Fruit fly (Drosophila melanogaster) whole organism, embryonic: ENCODE data around the gene NELF-B.

Experiments used
- Atf3 ChIP-seq: fragments of 200-800 bp; sonication (Bioruptor generic); optimal IDR thresholded peaks from 3 replicates; lab custom pipeline; 2016; ENCODE audit warnings: missing biosample characterization, missing genetic modification characterization
- B-H2 ChIP-seq: fragments of 200-800 bp; sonication (Bioruptor generic); optimal IDR thresholded peaks from 2 replicates; lab custom pipeline; 2018; ENCODE audit warnings: missing biosample characterization, mild to moderate bottlenecking, missing genetic modification characterization
- CG11695 ChIP-seq: fragments of 200-800 bp; sonication (Bioruptor generic); IDR thresholded peaks from 3 replicates; pipeline ENCODE4 v1.3.6; 2022; ENCODE audit warnings: missing biosample characterization, missing genetic modification characterization
- CG13775 ChIP-seq: fragments of 200-800 bp; sonication (Bioruptor generic); optimal IDR thresholded peaks from 3 replicates; lab custom pipeline; 2017; ENCODE audit warnings: missing biosample characterization, mild to moderate bottlenecking, missing genetic modification characterization
- CG14710 ChIP-seq: fragments of 200-800 bp; sonication (Bioruptor generic); optimal IDR thresholded peaks from 3 replicates; lab custom pipeline; 2019; ENCODE audit warnings: missing biosample characterization, mild to moderate bottlenecking, missing genetic modification characterization, moderate library complexity
- CG15601 ChIP-seq: fragments of 200-800 bp; sonication (Bioruptor generic); optimal IDR thresholded peaks from 3 replicates; lab custom pipeline; 2019; ENCODE audit warnings: missing biosample characterization, mild to moderate bottlenecking, missing genetic modification characterization, moderate library complexity
- CG17186 ChIP-seq: fragments of 200-800 bp; sonication (Bioruptor generic); optimal IDR thresholded peaks from 3 replicates; lab custom pipeline; 2017; ENCODE audit warnings: missing biosample characterization, missing genetic modification reagents, missing genetic modification characterization
- CG18599 ChIP-seq: fragments of 200-800 bp; sonication (Bioruptor generic); optimal IDR thresholded peaks from 3 replicates; lab custom pipeline; 2017; ENCODE audit warnings: missing biosample characterization, missing genetic modification characterization, mild to moderate bottlenecking, moderate library complexity, missing genetic modification reagents
- CG2129 ChIP-seq: fragments of 200-800 bp; sonication (Bioruptor generic); IDR thresholded peaks from 2 replicates; pipeline ENCODE4 v1.3.6; 2022; ENCODE audit warnings: missing biosample characterization, missing genetic modification characterization; ENCODE audit not compliant: partially characterized antibody
- CG30020 ChIP-seq: fragments of 200-800 bp; optimal IDR thresholded peaks from 2 replicates; lab custom pipeline; 2019; ENCODE audit warnings: missing biosample characterization, mild to moderate bottlenecking, missing genetic modification characterization, moderate library complexity
- CG32532 ChIP-seq: fragments of 200-800 bp; sonication (Bioruptor generic); IDR thresholded peaks from 2 replicates; pipeline ENCODE4 v1.3.6; 2022; ENCODE audit warnings: missing biosample characterization, missing genetic modification characterization
- CG4328 ChIP-seq: fragments of 200-800 bp; sonication (Bioruptor generic); optimal IDR thresholded peaks from 3 replicates; lab custom pipeline; 2017; ENCODE audit warnings: missing biosample characterization, missing genetic modification reagents, missing genetic modification characterization
- CG4424 ChIP-seq: fragments of 200-800 bp; sonication (Bioruptor generic); optimal IDR thresholded peaks from 3 replicates; lab custom pipeline; 2016; ENCODE audit warnings: missing biosample characterization, missing genetic modification characterization
- CG4820 ChIP-seq: fragments of 200-800 bp; sonication (Bioruptor generic); optimal IDR thresholded peaks from 3 replicates; lab custom pipeline; 2016; ENCODE audit warnings: missing biosample characterization, missing genetic modification characterization
- CG6791 ChIP-seq: fragments of 200-800 bp; sonication (Bioruptor generic); IDR thresholded peaks from 3 replicates; pipeline ENCODE4 v1.3.6; 2022; ENCODE audit warnings: missing biosample characterization, missing genetic modification characterization; ENCODE audit not compliant: partially characterized antibody
- CG6813 ChIP-seq: fragments of 200-800 bp; sonication (Bioruptor generic); optimal IDR thresholded peaks from 2 replicates; lab custom pipeline; 2017; ENCODE audit warnings: missing biosample characterization, missing genetic modification characterization, mild to moderate bottlenecking, moderate library complexity, missing genetic modification reagents
- CG7839 ChIP-seq: fragments of 200-800 bp; sonication (Bioruptor generic); optimal IDR thresholded peaks from 3 replicates; lab custom pipeline; 2018; ENCODE audit warnings: missing biosample characterization, mild to moderate bottlenecking, missing genetic modification characterization, moderate library complexity
- CG8359 ChIP-seq: fragments of 200-800 bp; sonication (Bioruptor generic); optimal IDR thresholded peaks from 2 replicates; lab custom pipeline; 2017; ENCODE audit warnings: missing biosample characterization, mild to moderate bottlenecking, missing genetic modification characterization, borderline replicate concordance
- CG8765 ChIP-seq: fragments of 200-800 bp; sonication (Bioruptor generic); IDR thresholded peaks from 2 replicates; pipeline ENCODE4 v1.3.6; 2022; ENCODE audit warnings: missing biosample characterization, missing genetic modification characterization
- Camta ChIP-seq: fragments of 200-800 bp; sonication (Bioruptor generic); optimal IDR thresholded peaks from 2 replicates; lab custom pipeline; 2016; ENCODE audit warnings: missing biosample characterization, missing genetic modification characterization
- D19B ChIP-seq: fragments of 200-800 bp; sonication (Bioruptor generic); optimal IDR thresholded peaks from 2 replicates; lab custom pipeline; 2017; ENCODE audit warnings: missing biosample characterization, mild to moderate bottlenecking, missing genetic modification characterization
- Deaf1 ChIP-seq: fragments of 200-800 bp; optimal IDR thresholded peaks from 3 replicates; lab custom pipeline; 2019; ENCODE audit warnings: missing biosample characterization, mild to moderate bottlenecking, missing genetic modification characterization, moderate library complexity
- ERR ChIP-seq: fragments of 200-800 bp; sonication (Bioruptor generic); optimal IDR thresholded peaks from 2 replicates; lab custom pipeline; 2016; ENCODE audit warnings: missing biosample characterization, missing genetic modification characterization
- Fer2 ChIP-seq: fragments of 200-800 bp; sonication (Bioruptor generic); optimal IDR thresholded peaks from 2 replicates; lab custom pipeline; 2018; ENCODE audit warnings: missing biosample characterization, mild to moderate bottlenecking, missing genetic modification characterization, moderate library complexity
- HHEX ChIP-seq: fragments of 200-800 bp; sonication (Bioruptor generic); optimal IDR thresholded peaks from 3 replicates; lab custom pipeline; 2017; ENCODE audit warnings: missing biosample characterization, mild to moderate bottlenecking, missing genetic modification characterization, missing genetic modification reagents
- Meics ChIP-seq: fragments of 200-800 bp; sonication (Bioruptor generic); optimal IDR thresholded peaks from 2 replicates; lab custom pipeline; 2017; ENCODE audit warnings: missing biosample characterization, mild to moderate bottlenecking, missing genetic modification characterization
- Sox102F ChIP-seq: fragments of 200-800 bp; sonication (Bioruptor generic); optimal IDR thresholded peaks from 2 replicates; lab custom pipeline; 2018; ENCODE audit warnings: missing biosample characterization, mild to moderate bottlenecking, missing genetic modification characterization, moderate library complexity
- Trl ChIP-seq, 3 experiments: fragments of >200 bp in 2 of 3; fragments of 200-800 bp in 1 of 3; sonication (Bioruptor generic) in 1 of 3; optimal IDR thresholded peaks; 2 replicates in 1 of 3; 3 replicates in 2 of 3; lab custom pipeline; 2016 to 2017; ENCODE audit warnings: missing biosample characterization in 1 of 3, missing genetic modification characterization in 1 of 3
- Xbp1 ChIP-seq: fragments of 200-800 bp; sonication (Bioruptor generic); optimal IDR thresholded peaks from 3 replicates; lab custom pipeline; 2016; ENCODE audit warnings: missing biosample characterization, mild to moderate bottlenecking, missing genetic modification characterization
- amos ChIP-seq: fragments of 200-800 bp; sonication (Bioruptor generic); IDR thresholded peaks from 2 replicates; pipeline ENCODE4 v1.3.6; 2022; ENCODE audit warnings: missing biosample characterization, missing genetic modification characterization; ENCODE audit not compliant: partially characterized antibody
- ato ChIP-seq: fragments of 200-800 bp; sonication (Bioruptor generic); IDR thresholded peaks from 2 replicates; pipeline ENCODE4 v1.3.6; 2022; ENCODE audit warnings: missing biosample characterization, missing genetic modification characterization; ENCODE audit not compliant: partially characterized antibody
- br ChIP-seq: fragments of >200 bp; optimal IDR thresholded peaks from 2 replicates; lab custom pipeline; 2017
- chif ChIP-seq, 2 experiments: fragments of 200-800 bp; sonication (Bioruptor generic); optimal IDR thresholded peaks; 3 replicates each; lab custom pipeline; 2016; ENCODE audit warnings: missing biosample characterization in 2 of 2, missing genetic modification characterization in 2 of 2
- corto ChIP-seq: fragments of 200-800 bp; sonication (Bioruptor generic); optimal IDR thresholded peaks from 2 replicates; lab custom pipeline; 2016; ENCODE audit warnings: missing biosample characterization, mild to moderate bottlenecking, missing genetic modification characterization, moderate library complexity
- crp ChIP-seq, 2 experiments: fragments of 200-800 bp; sonication (Bioruptor generic); optimal IDR thresholded peaks; 2 replicates in 1 of 2; 3 replicates in 1 of 2; lab custom pipeline; 2017; ENCODE audit warnings: missing biosample characterization in 2 of 2, missing genetic modification characterization in 2 of 2, mild to moderate bottlenecking in 1 of 2, moderate library complexity in 1 of 2
- cwo ChIP-seq: fragments of 200-800 bp; sonication (Bioruptor generic); optimal IDR thresholded peaks from 3 replicates; lab custom pipeline; 2017; ENCODE audit warnings: missing biosample characterization, missing genetic modification characterization, mild to moderate bottlenecking, moderate library complexity, missing genetic modification reagents
- dati ChIP-seq: fragments of 200-800 bp; sonication (Bioruptor generic); IDR thresholded peaks from 2 replicates; pipeline ENCODE4 v1.3.6; 2022; ENCODE audit warnings: missing biosample characterization, missing genetic modification characterization
- dmrt99B ChIP-seq: fragments of 200-800 bp; sonication (Bioruptor generic); optimal IDR thresholded peaks from 2 replicates; lab custom pipeline; 2018; ENCODE audit warnings: missing biosample characterization, mild to moderate bottlenecking, missing genetic modification characterization, moderate library complexity
- ems ChIP-seq: fragments of 200-800 bp; sonication (Bioruptor generic); optimal IDR thresholded peaks from 3 replicates; lab custom pipeline; 2016; ENCODE audit warnings: missing biosample characterization, missing genetic modification characterization
- ftz-f1 ChIP-seq: fragments of 200-800 bp; sonication (Bioruptor generic); optimal IDR thresholded peaks from 2 replicates; lab custom pipeline; 2016; ENCODE audit warnings: missing biosample characterization, missing genetic modification characterization
- gce ChIP-seq: fragments of 200-800 bp; sonication (Bioruptor generic); IDR thresholded peaks from 3 replicates; pipeline ENCODE4 v1.3.6; 2022; ENCODE audit warnings: missing biosample characterization, missing genetic modification characterization
- hbn ChIP-seq: fragments of 200-800 bp; sonication (Bioruptor generic); IDR thresholded peaks from 2 replicates; pipeline ENCODE4 v1.3.6; 2022; ENCODE audit warnings: missing biosample characterization, missing genetic modification characterization; ENCODE audit not compliant: partially characterized antibody
- mirr ChIP-seq: fragments of 200-800 bp; sonication (Bioruptor generic); optimal IDR thresholded peaks from 3 replicates; lab custom pipeline; 2018; ENCODE audit warnings: missing biosample characterization, mild to moderate bottlenecking, missing genetic modification characterization
- nom ChIP-seq: fragments of 200-800 bp; sonication (Bioruptor generic); optimal IDR thresholded peaks from 2 replicates; lab custom pipeline; 2017; ENCODE audit warnings: missing biosample characterization, missing genetic modification characterization, mild to moderate bottlenecking, moderate library complexity, missing genetic modification reagents
- rib ChIP-seq: fragments of 200-800 bp; sonication (Bioruptor generic); IDR thresholded peaks from 2 replicates; pipeline ENCODE4 v1.3.6; 2022; ENCODE audit warnings: missing biosample characterization, missing genetic modification characterization
- sens-2 ChIP-seq: fragments of 200-800 bp; sonication (Bioruptor generic); IDR thresholded peaks from 2 replicates; pipeline ENCODE4 v1.3.6; 2022; ENCODE audit warnings: missing biosample characterization, missing genetic modification characterization
- sna ChIP-seq: fragments of 200-800 bp; sonication (Bioruptor generic); IDR thresholded peaks from 2 replicates; pipeline ENCODE4 v1.3.6; 2022; ENCODE audit warnings: missing biosample characterization, missing genetic modification characterization; ENCODE audit not compliant: partially characterized antibody
- tna ChIP-seq: fragments of 200-800 bp; sonication (Bioruptor generic); IDR thresholded peaks from 2 replicates; pipeline ENCODE4 v1.3.6; 2022; ENCODE audit warnings: missing biosample characterization, missing genetic modification characterization; ENCODE audit not compliant: partially characterized antibody

NELF-B gene

dm6 chrX:7710439-7711154, 17.6 kb downstream of the NELF-B start (continued):
- TF ChIP-seq CG32532 (GFP tag; lab: Robert Waterston, UW) (peak; percentile 65; the same call in 1 of the 2 replicates), crp (GFP tag; optimal IDR thresholded peaks at IDR 0.05; lab: Kevin White, UChicago) (no peak), CG18599 (GFP tag; lab: Kevin White, UChicago) (no peak), ERR (GFP tag; lab: Kevin White, UChicago) (no peak), ems (no peak), cwo (GFP tag; lab: Kevin White, UChicago) (no peak), tna (no peak), Xbp1 (GFP tag; lab: Kevin White, UChicago) (peak; percentile 71), CG2129 (GFP tag; lab: Robert Waterston, UW) (no peak), D19B (no peak), Meics (GFP tag; lab: Kevin White, UChicago) (no peak), CG14710 (tag; lab: Kevin White, UChicago) (peak; percentile 53), CG13775 (no peak), Deaf1 (tag; lab: Kevin White, UChicago) (no peak), Camta (GFP tag; lab: Kevin White, UChicago) (no peak), hbn (no peak), sens-2 (GFP tag; lab: Robert Waterston, UW) (no peak), dmrt99B (tag; lab: Kevin White, UChicago) (peak; percentile 30), CG4424 (GFP tag; lab: Kevin White, UChicago) (no peak), CG8765 (GFP tag; lab: Robert Waterston, UW) (no peak), CG30020 (tag; lab: Kevin White, UChicago) (no peak), ftz-f1 (GFP tag; lab: Kevin White, UChicago) (peak; percentile 53), CG4328 (no peak), CG4820 (no peak), CG11695 (GFP tag; lab: Robert Waterston, UW) (no peak), gce (GFP tag; lab: Robert Waterston, UW) (no peak), CG17186 (GFP tag; lab: Kevin White, UChicago) (no peak), amos (GFP tag; lab: Robert Waterston, UW) (peak; percentile 53; the same call in 1 of the 2 replicates), B-H2 (GFP tag; lab: Kevin White, UChicago) (peak; percentile 1), chif (GFP tag; optimal IDR thresholded peaks at IDR 0.05; lab: Kevin White, UChicago) (peak in 1 of 2 experiments; percentile 55), mirr (GFP tag; lab: Kevin White, UChicago) (no peak), nom (GFP tag; lab: Kevin White, UChicago) (peak; percentile 22), CG7839 (tag; lab: Kevin White, UChicago) (peak; percentile 44), Trl (optimal IDR thresholded peaks at IDR 0.05; lab: Kevin White, UChicago) (no peak), Trl (GFP tag; optimal IDR thresholded peaks at IDR 0.05; lab: Kevin White, UChicago) (peak; percentile 2), Sox102F (GFP tag; lab: Kevin White, UChicago) (peak; percentile 31), CG8359 (GFP tag; lab: Kevin White, UChicago) (no peak), sna (no peak), Fer2 (no peak), CG6813 (GFP tag; lab: Kevin White, UChicago) (no peak), CG6791 (GFP tag; lab: Robert Waterston, UW) (peak; percentile 37; the same call in 1 of the 3 replicates), CG15601 (tag; lab: Kevin White, UChicago) (no peak), ato (no peak), br (lab: Kevin White, UChicago) (no peak), rib (GFP tag; lab: Robert Waterston, UW) (no peak), corto (GFP tag; lab: Kevin White, UChicago) (no peak), dati (GFP tag; lab: Robert Waterston, UW) (no peak), HHEX (GFP tag; lab: Kevin White, UChicago) (no peak), Atf3 (GFP tag; lab: Kevin White, UChicago) (no peak)
